Fruit fly (Drosophila melanogaster): ENCODE results near the gene CG43078.

dm6 chr3L:8534386-8535306 is 42.0 kb upstream of the CG43078 start, which contains the start of gene ergic53:
- TF ChIP-seq Hr78 (GFP tag; optimal IDR thresholded peaks at IDR 0.05): no peak
- no peak for TF ChIP-seq rgr (GFP tag; optimal IDR thresholded peaks at IDR 0.05)
- TF ChIP-seq pan (optimal IDR thresholded peaks at IDR 0.05): no peak
- TF ChIP-seq ey (GFP tag; optimal IDR thresholded peaks at IDR 0.05): no peak
- TF ChIP-seq lola (GFP tag; optimal IDR thresholded peaks at IDR 0.05): no peak
